Worm (Caenorhabditis elegans) whole organism, young adult: ENCODE data around the gene agr-1.

Experiments
- B0261.1 ChIP-seq: sonication (generic microtip); optimal IDR thresholded peaks from 2 replicates; lab custom pipeline; 2016; ENCODE audit warnings: mild to moderate bottlenecking, missing genetic modification characterization, moderate library complexity, missing compliant biosample characterization
- C06A6.2 ChIP-seq: fragments of 200-800 bp; sonication (Bioruptor generic); conservative IDR thresholded peaks from 2 replicates; pipeline ENCODE4 v1.3.6; 2022; ENCODE audit warnings: missing genetic modification characterization, missing compliant biosample characterization
- F39B2.1 ChIP-seq: fragments of 200-800 bp; sonication (Bioruptor generic); IDR thresholded peaks from 2 replicates; pipeline ENCODE4 v1.3.6; 2022; ENCODE audit warnings: missing genetic modification reagents, missing genetic modification characterization, missing compliant biosample characterization
- ama-1 ChIP-seq, 3 experiments: fragments of 150-350 bp in 1 of 3; sonication (generic microtip) in 2 of 3; optimal IDR thresholded peaks; 2 replicates each; lab custom pipeline; 2014 to 2018; ENCODE audit warnings: missing biosample characterization in 2 of 3, missing genetic modification characterization in 2 of 3, missing genetic modification reagents in 2 of 3
- atf-7 ChIP-seq: sonication (generic microtip); optimal IDR thresholded peaks from 2 replicates; lab custom pipeline; 2017; ENCODE audit warnings: mild to moderate bottlenecking, missing genetic modification characterization, missing compliant biosample characterization
- die-1 ChIP-seq: sonication (generic microtip); optimal IDR thresholded peaks from 2 replicates; lab custom pipeline; 2016; ENCODE audit warnings: missing genotype, mild to moderate bottlenecking, missing genetic modification characterization, missing compliant biosample characterization
- ekl-4 ChIP-seq: fragments of 200-800 bp; sonication (Bioruptor generic); IDR thresholded peaks from 2 replicates; pipeline ENCODE4 v1.3.6; 2022; ENCODE audit warnings: missing genetic modification reagents, missing genetic modification characterization, missing compliant biosample characterization
- let-607 ChIP-seq, 2 experiments: fragments of 200-800 bp in 1 of 2; sonication (Bioruptor generic) in 1 of 2; sonication (generic microtip) in 1 of 2; optimal IDR thresholded peaks; 2 replicates each; lab custom pipeline; 2016 to 2018; ENCODE audit warnings: mild to moderate bottlenecking in 2 of 2, missing compliant biosample characterization in 2 of 2, missing genetic modification characterization in 2 of 2, moderate library complexity in 2 of 2, missing genotype in 1 of 2
- lin-40 ChIP-seq: sonication (generic microtip); optimal IDR thresholded peaks from 2 replicates; lab custom pipeline; 2016; ENCODE audit warnings: missing genetic modification characterization, mild to moderate bottlenecking, missing compliant biosample characterization, missing genotype, missing genetic modification reagents
- lir-1 ChIP-seq: fragments of 200-800 bp; sonication (Bioruptor generic); conservative IDR thresholded peaks from 2 replicates; pipeline ENCODE4 v1.3.6; 2022; ENCODE audit warnings: missing genetic modification reagents, missing genetic modification characterization, missing compliant biosample characterization
- sea-2 ChIP-seq: fragments of 200-800 bp; sonication (Bioruptor generic); IDR thresholded peaks from 2 replicates; pipeline ENCODE4 v1.3.6; 2022; ENCODE audit warnings: missing genetic modification characterization, missing compliant biosample characterization
- unc-130 ChIP-seq: sonication (generic microtip); optimal IDR thresholded peaks from 2 replicates; lab custom pipeline; 2016; ENCODE audit warnings: missing genetic modification reagents, missing genetic modification characterization, missing compliant biosample characterization
- ztf-26 ChIP-seq: sonication (generic microtip); optimal IDR thresholded peaks from 2 replicates; lab custom pipeline; 2017; ENCODE audit warnings: missing genetic modification characterization, missing compliant biosample characterization

- TF ChIP-seq ama-1 (optimal IDR thresholded peaks at IDR 0.05; lab: Kevin White, UChicago) (no peak), ama-1 (GFP tag; optimal IDR thresholded peaks at IDR 0.05; lab: Kevin White, UChicago) (no peak), unc-130 (GFP tag; lab: Kevin White, UChicago) (no peak), sea-2 (no peak), F39B2.1 (GFP tag; lab: Robert Waterston, UW) (no peak), atf-7 (tag; lab: Kevin White, UChicago) (no peak), lin-40 (tag; lab: Kevin White, UChicago) (no peak), die-1 (tag; lab: Kevin White, UChicago) (no peak), lir-1 (GFP tag; lab: Robert Waterston, UW) (no peak), let-607 (tag; optimal IDR thresholded peaks at IDR 0.05; lab: Kevin White, UChicago) (no peak), B0261.1 (tag; lab: Kevin White, UChicago) (no peak), ztf-26 (tag; lab: Kevin White, UChicago) (no peak), ekl-4 (no peak), C06A6.2 (GFP tag; lab: Robert Waterston, UW) (no peak)
Measured at ce11 chrII:6770030-6770429, 4.9 kb downstream of the agr-1 start.
